Fruit fly (Drosophila melanogaster) Kc167 (cell line): ENCODE data around the gene CG17221.

Experiments
- Sin3A ChIP-seq: fragments of >200 bp; optimal IDR thresholded peaks from 2 replicates; lab custom pipeline; 2018; ENCODE audit warnings: missing external identifiers
- insv ChIP-seq: fragments of >200 bp; optimal IDR thresholded peaks from 3 replicates; lab custom pipeline; 2018; ENCODE audit warnings: missing external identifiers

DNA sequence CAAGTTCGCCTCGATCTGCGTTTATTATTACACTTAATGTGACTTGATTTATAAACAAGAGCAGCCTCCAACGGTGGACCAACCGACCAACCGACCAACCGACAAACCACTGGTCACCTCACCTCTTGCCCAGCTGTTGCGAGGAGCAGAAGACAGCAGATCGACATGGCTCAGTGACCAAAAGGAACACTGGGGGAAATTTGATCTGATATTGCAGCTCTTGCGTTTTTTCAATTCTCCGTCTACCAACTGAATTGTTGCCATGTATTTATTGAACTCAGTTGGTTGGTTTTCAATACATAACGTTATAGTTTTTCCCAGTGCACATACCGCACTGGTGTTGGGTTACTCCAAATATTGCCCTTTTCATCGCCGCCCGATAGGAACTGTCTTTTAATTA is 35.2 kb upstream of the CG17221 start:
- TF ChIP-seq insv (no peak), Sin3A (lab: Kevin White, UChicago) (no peak)
